Worm (Caenorhabditis elegans) whole organism, L4 larva: ENCODE data around the gene tbc-3.

Experiments used
- hif-1 ChIP-seq, 2 experiments: sonication (generic microtip); optimal IDR thresholded peaks; 2 replicates each; lab custom pipeline; 2016 to 2017; ENCODE audit warnings: missing compliant biosample characterization in 2 of 2, missing genetic modification characterization in 2 of 2, missing genetic modification reagents in 2 of 2, missing genotype in 2 of 2, mild to moderate bottlenecking in 1 of 2
- hlh-11 ChIP-seq: fragments of 200-800 bp; sonication (Bioruptor generic); optimal IDR thresholded peaks from 2 replicates; lab custom pipeline; 2018; ENCODE audit warnings: mild to moderate bottlenecking, missing genetic modification characterization, missing compliant biosample characterization
- lin-39 ChIP-seq: fragments of 150-350 bp; optimal IDR thresholded peaks from 2 replicates; lab custom pipeline; 2014; ENCODE audit warnings: missing biosample characterization, missing genetic modification reagents, missing genetic modification characterization
- nhr-48 ChIP-seq: sonication (generic microtip); optimal IDR thresholded peaks from 2 replicates; lab custom pipeline; 2016; ENCODE audit warnings: mild to moderate bottlenecking, missing genetic modification characterization, missing compliant biosample characterization
- pha-4 ChIP-seq, 2 experiments: fragments of 150-350 bp in 1 of 2; fragments of 200-800 bp in 1 of 2; sonication (Bioruptor generic) in 1 of 2; IDR thresholded peaks in 1 of 2; optimal IDR thresholded peaks in 1 of 2; 2 replicates each; pipeline versions ENCODE4 v1.3.6 to Lab custom; 2014 to 2022; ENCODE audit warnings: missing genetic modification characterization in 2 of 2, missing genetic modification reagents in 2 of 2, missing biosample characterization in 1 of 2, missing compliant biosample characterization in 1 of 2
- pqm-1 ChIP-seq: sonication (generic microtip); optimal IDR thresholded peaks from 2 replicates; lab custom pipeline; 2017; ENCODE audit warnings: missing biosample characterization, missing genetic modification characterization
- ztf-7 ChIP-seq: fragments of 150-350 bp; optimal IDR thresholded peaks from 2 replicates; lab custom pipeline; 2014; ENCODE audit warnings: missing biosample characterization, missing genetic modification characterization

DNA sequence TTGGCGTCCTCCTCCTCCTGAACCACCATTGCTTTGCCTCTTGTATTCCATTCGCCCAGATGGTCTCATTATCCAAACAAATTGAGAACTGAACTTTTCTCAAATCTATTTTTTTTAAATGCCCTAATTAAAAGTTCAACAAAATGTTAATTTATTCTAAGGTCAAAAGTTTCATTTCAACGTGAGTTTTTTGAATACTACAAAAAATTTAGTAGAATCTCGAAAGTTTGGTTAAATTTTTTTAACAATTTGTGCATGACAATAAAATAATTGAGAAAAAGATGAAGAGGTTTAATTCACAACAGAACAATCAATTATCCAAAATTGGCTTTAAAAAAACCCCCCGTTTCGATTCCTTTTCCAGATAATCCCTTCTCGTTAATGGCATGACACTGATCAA lies 6.9 kb upstream of the tbc-3 start, which contains the start of gene F32B6.4:
- TF ChIP-seq lin-39 (tag; lab: Kevin White, UChicago) (no peak), hlh-11 (tag; lab: Kevin White, UChicago) (no peak), ztf-7 (tag; lab: Kevin White, UChicago) (no peak), pha-4 (GFP tag; IDR thresholded peaks at IDR 0.05; lab: Robert Waterston, UW) (no peak), pha-4 (tag; optimal IDR thresholded peaks at IDR 0.05; lab: Kevin White, UChicago) (no peak), pqm-1 (tag; lab: Kevin White, UChicago) (no peak), nhr-48 (tag; lab: Kevin White, UChicago) (no peak), hif-1 (tag; optimal IDR thresholded peaks at IDR 0.05; lab: Kevin White, UChicago) (no peak)
